Worm (Caenorhabditis elegans) whole organism, mixed stage, embryonic: ENCODE data around the gene Y54F10AR.1.
A peak's percentile ranks its signal among the peaks of the same experiment; 100 is the strongest.

Experiments used
- M03D4.4 ChIP-seq: sonication (generic microtip); optimal IDR thresholded peaks from 2 replicates; lab custom pipeline; 2017; ENCODE audit warnings: mild to moderate bottlenecking, missing genetic modification characterization, missing compliant biosample characterization
- bed-3 ChIP-seq: fragments of 200-800 bp; sonication (Bioruptor generic); optimal IDR thresholded peaks from 3 replicates; lab custom pipeline; 2018; ENCODE audit warnings: mild to moderate bottlenecking, missing genetic modification characterization, moderate library complexity, missing compliant biosample characterization
- blmp-1 ChIP-seq: fragments of 150-350 bp; optimal IDR thresholded peaks from 2 replicates; lab custom pipeline; 2014; ENCODE audit warnings: missing biosample characterization, missing genetic modification characterization
- ceh-39 ChIP-seq: fragments of 150-350 bp; optimal IDR thresholded peaks from 2 replicates; lab custom pipeline; 2014; ENCODE audit warnings: missing biosample characterization, missing genetic modification characterization
- ceh-43 ChIP-seq: fragments of 200-800 bp; sonication (Bioruptor generic); optimal IDR thresholded peaks from 2 replicates; lab custom pipeline; 2018; ENCODE audit warnings: mild to moderate bottlenecking, missing genetic modification characterization, moderate library complexity, missing compliant biosample characterization
- ceh-83 ChIP-seq: fragments of 200-800 bp; sonication (Bioruptor generic); optimal IDR thresholded peaks from 2 replicates; lab custom pipeline; 2018; ENCODE audit warnings: mild to moderate bottlenecking, missing genetic modification characterization, missing compliant biosample characterization
- ces-1 ChIP-seq: fragments of 150-350 bp; optimal IDR thresholded peaks from 2 replicates; lab custom pipeline; 2014; ENCODE audit warnings: missing biosample characterization, missing genetic modification reagents, missing genetic modification characterization
- cnd-1 ChIP-seq: fragments of 200-800 bp; sonication (Bioruptor generic); optimal IDR thresholded peaks from 2 replicates; lab custom pipeline; 2018; ENCODE audit warnings: mild to moderate bottlenecking, missing genetic modification characterization, missing compliant biosample characterization
- drap-1 ChIP-seq: fragments of 200-800 bp; sonication (Bioruptor generic); optimal IDR thresholded peaks from 3 replicates; lab custom pipeline; 2018; ENCODE audit warnings: mild to moderate bottlenecking, missing genetic modification characterization, missing compliant biosample characterization
- elt-1 ChIP-seq: sonication (generic microtip); optimal IDR thresholded peaks from 2 replicates; lab custom pipeline; 2017; ENCODE audit warnings: missing genetic modification characterization, mild to moderate bottlenecking, missing compliant biosample characterization, antibody characterized with exemption, moderate library complexity, borderline replicate concordance; ENCODE audit not compliant: insufficient read depth
- elt-3 ChIP-seq: fragments of 150-350 bp; optimal IDR thresholded peaks from 2 replicates; lab custom pipeline; 2014; ENCODE audit warnings: missing biosample characterization, missing genetic modification characterization
- flh-1 ChIP-seq: fragments of 200-800 bp; sonication (Bioruptor generic); optimal IDR thresholded peaks from 2 replicates; lab custom pipeline; 2018; ENCODE audit warnings: mild to moderate bottlenecking, missing genetic modification characterization, moderate library complexity, missing compliant biosample characterization
- hlh-1 ChIP-seq: fragments of 150-350 bp; optimal IDR thresholded peaks from 2 replicates; lab custom pipeline; 2014; ENCODE audit warnings: missing biosample characterization, missing genetic modification reagents, missing genetic modification characterization
- lin-13 ChIP-seq: fragments of 150-350 bp; optimal IDR thresholded peaks from 2 replicates; lab custom pipeline; 2014; ENCODE audit warnings: missing biosample characterization, missing genetic modification characterization
- lin-32 ChIP-seq: fragments of 200-800 bp; sonication (Bioruptor generic); optimal IDR thresholded peaks from 2 replicates; lab custom pipeline; 2018; ENCODE audit warnings: mild to moderate bottlenecking, missing genetic modification characterization, missing compliant biosample characterization
- lsy-2 ChIP-seq: fragments of 150-350 bp; optimal IDR thresholded peaks from 2 replicates; lab custom pipeline; 2014; ENCODE audit warnings: missing biosample characterization, missing genetic modification characterization
- mab-5 ChIP-seq: fragments of 150-350 bp; optimal IDR thresholded peaks from 2 replicates; lab custom pipeline; 2014; ENCODE audit warnings: missing biosample characterization, missing genetic modification characterization
- mep-1 ChIP-seq: fragments of 150-350 bp; optimal IDR thresholded peaks from 2 replicates; lab custom pipeline; 2017; ENCODE audit warnings: missing biosample characterization, missing genetic modification reagents, missing genetic modification characterization, inconsistent platforms
- mls-2 ChIP-seq: sonication (generic microtip); optimal IDR thresholded peaks from 2 replicates; lab custom pipeline; 2016; ENCODE audit warnings: mild to moderate bottlenecking, missing genetic modification characterization, moderate library complexity, missing compliant biosample characterization
- nhr-12 ChIP-seq: fragments of 150-350 bp; optimal IDR thresholded peaks from 2 replicates; lab custom pipeline; 2014; ENCODE audit warnings: missing biosample characterization, missing genetic modification characterization
- nhr-2 ChIP-seq: fragments of 150-350 bp; optimal IDR thresholded peaks from 2 replicates; lab custom pipeline; 2014; ENCODE audit warnings: missing biosample characterization, missing genetic modification characterization
- nhr-237 ChIP-seq: fragments of 150-350 bp; optimal IDR thresholded peaks from 2 replicates; lab custom pipeline; 2014; ENCODE audit warnings: missing biosample characterization, missing genetic modification characterization
- nhr-28 ChIP-seq: fragments of 150-350 bp; optimal IDR thresholded peaks from 2 replicates; lab custom pipeline; 2014; ENCODE audit warnings: missing biosample characterization, missing genetic modification characterization
- nhr-76 ChIP-seq: sonication (generic microtip); optimal IDR thresholded peaks from 2 replicates; lab custom pipeline; 2017; ENCODE audit warnings: missing biosample characterization, missing genetic modification characterization
- pha-4 ChIP-seq: fragments of 150-350 bp; optimal IDR thresholded peaks from 2 replicates; lab custom pipeline; 2018; ENCODE audit warnings: missing biosample characterization, missing genetic modification reagents, missing genetic modification characterization
- sem-2 ChIP-seq: fragments of 200-800 bp; sonication (Bioruptor generic); optimal IDR thresholded peaks from 2 replicates; lab custom pipeline; 2018; ENCODE audit warnings: mild to moderate bottlenecking, missing genetic modification characterization, missing compliant biosample characterization
- snpc-4 ChIP-seq: fragments of 150-350 bp; optimal IDR thresholded peaks from 2 replicates; lab custom pipeline; 2014; ENCODE audit warnings: missing biosample characterization, missing genetic modification characterization
- sptf-1 ChIP-seq: sonication (generic microtip); optimal IDR thresholded peaks from 2 replicates; lab custom pipeline; 2017; ENCODE audit warnings: mild to moderate bottlenecking, missing genetic modification characterization, moderate library complexity, missing compliant biosample characterization
- tbx-8 ChIP-seq: fragments of 200-800 bp; sonication (Bioruptor generic); optimal IDR thresholded peaks from 2 replicates; lab custom pipeline; 2018; ENCODE audit warnings: mild to moderate bottlenecking, missing genetic modification characterization, moderate library complexity, missing compliant biosample characterization
- unc-120 ChIP-seq: sonication (generic microtip); optimal IDR thresholded peaks from 2 replicates; lab custom pipeline; 2017; ENCODE audit warnings: missing genetic modification characterization, missing compliant biosample characterization; ENCODE audit not compliant: poor library complexity, severe bottlenecking
- unc-39 ChIP-seq: fragments of 150-350 bp; optimal IDR thresholded peaks from 2 replicates; lab custom pipeline; 2014; ENCODE audit warnings: missing biosample characterization, missing genetic modification characterization
- unc-62 ChIP-seq: fragments of 150-350 bp; optimal IDR thresholded peaks from 2 replicates; lab custom pipeline; 2014; ENCODE audit warnings: missing biosample characterization, missing genetic modification reagents, missing genetic modification characterization
- zip-8 ChIP-seq: fragments of 150-350 bp; optimal IDR thresholded peaks from 2 replicates; lab custom pipeline; 2014; ENCODE audit warnings: missing biosample characterization, missing genetic modification characterization
- ztf-11 ChIP-seq: fragments of 150-350 bp; optimal IDR thresholded peaks from 2 replicates; lab custom pipeline; 2014; ENCODE audit warnings: missing biosample characterization, missing genetic modification characterization

The Y54F10AR.1 gene

DNA sequence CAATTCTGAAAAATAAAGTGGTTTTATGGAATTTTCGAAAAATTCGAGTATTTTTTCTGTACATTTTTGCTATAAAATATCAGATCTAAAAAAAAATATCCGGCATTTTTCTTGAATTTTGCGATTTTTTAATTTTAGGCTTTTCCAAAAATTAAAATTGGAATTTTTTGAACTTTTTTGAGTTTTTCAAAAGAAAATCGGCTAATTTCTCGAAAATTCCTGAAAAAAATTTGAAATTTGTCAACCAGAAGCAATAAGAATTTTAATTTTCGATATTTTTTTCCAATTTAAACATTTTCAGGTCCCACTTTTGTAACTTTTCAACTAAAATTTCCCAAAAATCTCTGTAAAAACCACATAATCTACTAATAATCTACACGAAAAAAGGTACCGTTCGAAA lies 28.2 kb upstream of the Y54F10AR.1 start, which contains the start of gene Y71H2B.11:
Gene Y71H2B.11, plus strand, starts transcription at position 301 of the 400 bp plus-strand sequence.
- TF ChIP-seq flh-1 (GFP tag; lab: Kevin White, UChicago) (no peak), mls-2 (tag; lab: Kevin White, UChicago) (no peak), hlh-1 (tag; lab: Kevin White, UChicago) (no peak), unc-120 (tag; lab: Kevin White, UChicago) (no peak), unc-62 (GFP tag; lab: Kevin White, UChicago) (no peak), tbx-8 (GFP tag; lab: Kevin White, UChicago) (no peak), cnd-1 (tag; lab: Kevin White, UChicago) (no peak)

- TF ChIP-seq ceh-83 (GFP tag; lab: Kevin White, UChicago), result no peak
- TF ChIP-seq drap-1, result no peak
- no peak for TF ChIP-seq sptf-1
- no peak for TF ChIP-seq M03D4.4
- no peak for TF ChIP-seq ces-1
- no peak for TF ChIP-seq sem-2 (GFP tag; lab: Kevin White, UChicago)
- TF ChIP-seq tbx-8 (GFP tag; lab: Kevin White, UChicago), result no peak
- no peak for TF ChIP-seq unc-39 (tag; lab: Kevin White, UChicago)
Observed at ce11 chrIII:2598491-2599065, 23.1 kb upstream of the Y54F10AR.1 start.

ce11 chrIII:2597753-2598152 lies 22.3 kb upstream of the Y54F10AR.1 start, which contains the start of gene mdt-19:
TSS of gene mdt-19 (plus strand) at chrIII:2598053.
- TF ChIP-seq elt-3 (tag; lab: Kevin White, UChicago), result no peak
- no peak for TF ChIP-seq unc-120 (tag; lab: Kevin White, UChicago)
- TF ChIP-seq mls-2 (tag; lab: Kevin White, UChicago), result no peak
- TF ChIP-seq unc-39 (tag; lab: Kevin White, UChicago), result no peak
- TF ChIP-seq elt-1 (tag; lab: Kevin White, UChicago), result no peak
- no peak for TF ChIP-seq mab-5 (tag; lab: Kevin White, UChicago)
- no peak for TF ChIP-seq nhr-28
- TF ChIP-seq bed-3 (GFP tag; lab: Kevin White, UChicago), result no peak
- TF ChIP-seq, all 35 proteins: peak for 0

- peak; percentile 66 for TF ChIP-seq ceh-39 (tag; lab: Kevin White, UChicago)
- TF ChIP-seq mep-1 (tag; lab: Kevin White, UChicago), result peak; percentile 87
- peak; percentile 91 for TF ChIP-seq pha-4 (tag; lab: Kevin White, UChicago)
- no peak for TF ChIP-seq sem-2 (GFP tag; lab: Kevin White, UChicago)
- peak; percentile 51 for TF ChIP-seq ztf-11 (tag; lab: Kevin White, UChicago)
- peak; percentile 5 for TF ChIP-seq lin-32 (GFP tag; lab: Kevin White, UChicago)
- TF ChIP-seq zip-8 (tag; lab: Kevin White, UChicago), result no peak
- TF ChIP-seq nhr-28, result no peak
- TF ChIP-seq nhr-12 (tag; lab: Kevin White, UChicago), result no peak
- TF ChIP-seq ceh-43, result no peak
- no peak for TF ChIP-seq unc-39 (tag; lab: Kevin White, UChicago)
- no peak for TF ChIP-seq snpc-4 (tag; lab: Kevin White, UChicago)
- no peak for TF ChIP-seq drap-1
- TF ChIP-seq unc-120 (tag; lab: Kevin White, UChicago), result peak; percentile 94
- peak; percentile 87 for TF ChIP-seq lsy-2
- TF ChIP-seq unc-62 (GFP tag; lab: Kevin White, UChicago), result peak; percentile 32
- TF ChIP-seq lin-13, result peak; percentile 93
- no peak for TF ChIP-seq elt-3 (tag; lab: Kevin White, UChicago)
- TF ChIP-seq ceh-83 (GFP tag; lab: Kevin White, UChicago), result no peak
- peak; percentile 3 for TF ChIP-seq bed-3 (GFP tag; lab: Kevin White, UChicago)
- TF ChIP-seq blmp-1 (tag; lab: Kevin White, UChicago), result no peak
- TF ChIP-seq ces-1, result peak; percentile 89
- no peak for TF ChIP-seq tbx-8 (GFP tag; lab: Kevin White, UChicago)
- TF ChIP-seq M03D4.4, result peak; percentile 58
- peak; percentile 10 for TF ChIP-seq hlh-1 (tag; lab: Kevin White, UChicago)
- peak; percentile 64 for TF ChIP-seq mab-5 (tag; lab: Kevin White, UChicago)
- TF ChIP-seq cnd-1 (tag; lab: Kevin White, UChicago), result peak; percentile 56
- TF ChIP-seq mls-2 (tag; lab: Kevin White, UChicago), result peak; percentile 78
- no peak for TF ChIP-seq nhr-76 (tag; lab: Kevin White, UChicago)
- TF ChIP-seq sptf-1, result peak; percentile 90
- peak; percentile 73 for TF ChIP-seq nhr-237 (tag; lab: Kevin White, UChicago)
- TF ChIP-seq nhr-2, result no peak
Observed at ce11 chrIII:2596984-2597454, 21.5 kb upstream of the Y54F10AR.1 start, which contains the start of gene apb-1. TSS of gene apb-1 (minus strand) at chrIII:2597034.
